Fruit fly (Drosophila melanogaster) Kc167 (cell line): Measurements from ENCODE around the gene CG14969.

Source experiments
- Myc ChIP-seq: fragments of >200 bp; optimal IDR thresholded peaks from 2 replicates; lab custom pipeline; 2017; ENCODE audit warnings: missing external identifiers
- h ChIP-seq: fragments of >200 bp; optimal IDR thresholded peaks from 3 replicates; lab custom pipeline; 2018; ENCODE audit warnings: missing external identifiers
- insv ChIP-seq: fragments of >200 bp; optimal IDR thresholded peaks from 3 replicates; lab custom pipeline; 2018; ENCODE audit warnings: missing external identifiers
- psq ChIP-seq: fragments of >200 bp; optimal IDR thresholded peaks from 2 replicates; lab custom pipeline; 2017; ENCODE audit warnings: missing external identifiers
- ttk ChIP-seq: sonication (Bioruptor generic); optimal IDR thresholded peaks from 2 replicates; lab custom pipeline; 2017; ENCODE audit warnings: missing external identifiers

DNA sequence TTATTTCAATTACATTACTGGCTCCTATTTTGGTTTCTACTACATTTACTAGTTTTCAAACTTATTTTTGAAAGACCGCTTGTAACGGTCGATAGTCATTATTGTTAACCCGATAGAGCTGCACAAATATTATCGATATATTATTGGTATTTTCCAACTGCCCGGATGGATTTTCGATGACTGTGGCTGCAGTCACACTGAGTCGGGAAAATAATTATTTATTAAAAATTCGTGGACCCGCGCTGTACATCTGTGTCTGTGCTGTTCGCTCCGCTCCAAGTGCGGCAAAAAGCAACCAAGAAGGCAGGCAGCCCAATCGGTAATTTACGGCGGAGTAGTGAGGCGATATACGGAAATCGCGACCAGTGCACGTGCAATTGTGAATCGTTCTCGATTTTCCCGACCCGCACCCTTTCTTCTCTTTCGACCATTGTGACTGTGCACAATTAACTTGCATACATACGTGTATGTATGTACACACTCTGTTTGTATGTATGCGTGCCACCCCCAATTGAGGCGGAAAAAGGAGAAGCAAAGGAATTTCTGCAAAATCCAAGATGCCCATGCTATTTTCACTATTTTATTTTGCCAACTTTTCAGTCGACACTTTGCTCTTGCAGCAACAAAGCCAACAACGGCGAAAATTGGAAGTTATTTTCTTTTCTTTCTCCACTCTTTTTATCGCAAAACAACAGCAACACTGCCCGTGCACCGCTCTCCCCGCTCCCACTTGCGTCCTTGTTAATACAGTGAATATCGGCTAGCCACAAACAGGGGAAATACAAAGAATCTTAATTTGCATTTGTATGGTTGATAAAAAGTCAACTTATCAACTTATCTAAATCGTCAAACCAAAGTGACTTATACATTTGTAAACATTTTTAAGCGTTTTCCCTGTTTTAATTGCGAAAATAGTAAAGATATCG is 31.0 kb downstream of the CG14969 start, which contains the start of gene ZnT63C:
- no peak for TF ChIP-seq psq (lab: Kevin White, UChicago)
- no peak for TF ChIP-seq h (lab: Kevin White, UChicago)
- no peak for TF ChIP-seq Myc
- TF ChIP-seq insv (lab: Kevin White, UChicago): no peak
- no peak for TF ChIP-seq ttk (lab: Kevin White, UChicago)
